Fruit fly (Drosophila melanogaster): ENCODE results near the gene Ilp5.

dm6 chr3L:9859624-9860023 is 35.9 kb upstream of the Ilp5 start, which contains the start of gene CG10809:
- TF ChIP-seq EcR (GFP tag; optimal IDR thresholded peaks at IDR 0.05) (no peak), Dll (optimal IDR thresholded peaks at IDR 0.05) (no peak), psq (optimal IDR thresholded peaks at IDR 0.05) (no peak), CG8478 (optimal IDR thresholded peaks at IDR 0.05) (no peak), pan (optimal IDR thresholded peaks at IDR 0.05) (no peak), usp (GFP tag; optimal IDR thresholded peaks at IDR 0.05) (no peak)
